Worm (Caenorhabditis elegans) whole organism, mixed stage, embryonic: ENCODE results near the gene M110.10.

Experiments used
- nhr-12 ChIP-seq: fragments of 150-350 bp; optimal IDR thresholded peaks from 2 replicates; lab custom pipeline; 2014; ENCODE audit warnings: missing biosample characterization, missing genetic modification characterization
- zip-8 ChIP-seq: fragments of 150-350 bp; optimal IDR thresholded peaks from 2 replicates; lab custom pipeline; 2014; ENCODE audit warnings: missing biosample characterization, missing genetic modification characterization

DNA sequence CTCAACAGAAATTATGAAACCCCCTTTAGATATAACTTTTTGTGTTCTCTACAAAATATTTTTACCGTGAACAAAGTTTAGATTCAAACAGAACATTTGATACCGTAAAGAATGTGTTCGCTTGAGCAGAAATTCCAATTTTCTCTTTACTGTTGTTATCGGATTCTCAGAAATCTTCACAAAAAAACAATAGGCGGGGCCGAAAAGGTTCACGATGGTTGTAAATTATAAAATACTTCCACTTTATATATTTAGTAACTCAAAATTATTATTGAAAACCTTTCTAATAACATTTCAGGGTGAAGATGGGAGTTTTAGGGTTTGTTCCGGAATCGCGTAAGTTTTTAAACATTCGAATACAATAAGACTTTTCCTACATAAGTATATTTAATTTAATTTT is 23.9 kb upstream of the M110.10 start, which contains the start of gene nlp-5:
- TF ChIP-seq zip-8: no peak
- TF ChIP-seq nhr-12 (tag; lab: Kevin White, UChicago): no peak
